Worm (Caenorhabditis elegans): ENCODE measurements around the gene che-11.

- TF ChIP-seq sdc-2 (tag; optimal IDR thresholded peaks at IDR 0.05) (no peak), tbx-2 (tag; optimal IDR thresholded peaks at IDR 0.05) (no peak), pqm-1 (tag; optimal IDR thresholded peaks at IDR 0.05) (no peak), unc-86 (tag; optimal IDR thresholded peaks at IDR 0.05) (no peak)
Observed at ce11 chrV:12167031-12167430, 16.5 kb upstream of the che-11 start.

Data from whole organism, late embryonic.